Fruit fly (Drosophila melanogaster) whole organism, prepupa: ENCODE data around the gene CG42305.
A peak's percentile ranks its signal among the peaks of the same experiment; 100 is the strongest.

Experiments used
- CG10669 ChIP-seq: fragments of 200-800 bp; sonication (Bioruptor generic); optimal IDR thresholded peaks from 3 replicates; lab custom pipeline; 2018; ENCODE audit warnings: missing biosample characterization, mild to moderate bottlenecking, missing genetic modification characterization, moderate library complexity
- CG11294 ChIP-seq: fragments of 200-800 bp; sonication (Bioruptor generic); IDR thresholded peaks from 2 replicates; pipeline ENCODE4 v1.3.6; 2022; ENCODE audit warnings: missing biosample characterization, missing genetic modification characterization
- CG11762 ChIP-seq: fragments of 200-800 bp; sonication (Bioruptor generic); optimal IDR thresholded peaks from 3 replicates; lab custom pipeline; 2016; ENCODE audit warnings: missing biosample characterization, missing genetic modification characterization; ENCODE audit not compliant: insufficient read depth
- CG1621 ChIP-seq: fragments of 200-800 bp; sonication (Bioruptor generic); optimal IDR thresholded peaks from 3 replicates; lab custom pipeline; 2018; ENCODE audit warnings: missing biosample characterization, mild to moderate bottlenecking, missing genetic modification characterization
- CG31627 ChIP-seq: fragments of 200-800 bp; sonication (Bioruptor generic); optimal IDR thresholded peaks from 3 replicates; lab custom pipeline; 2016; ENCODE audit warnings: missing biosample characterization, missing genetic modification characterization
- CG32006 ChIP-seq: fragments of 200-800 bp; sonication (Bioruptor generic); optimal IDR thresholded peaks from 3 replicates; lab custom pipeline; 2017; ENCODE audit warnings: missing biosample characterization, mild to moderate bottlenecking, missing genetic modification characterization
- CG34406 ChIP-seq: fragments of 200-800 bp; sonication (Bioruptor generic); optimal IDR thresholded peaks from 3 replicates; lab custom pipeline; 2016; ENCODE audit warnings: missing biosample characterization, missing genetic modification characterization
- CG3919 ChIP-seq: fragments of 200-800 bp; sonication (Bioruptor generic); optimal IDR thresholded peaks from 3 replicates; lab custom pipeline; 2016; ENCODE audit warnings: missing biosample characterization, missing genetic modification characterization
- CG6163 ChIP-seq: fragments of 200-800 bp; sonication (Bioruptor generic); IDR thresholded peaks from 3 replicates; pipeline ENCODE4 v1.3.6; 2022; ENCODE audit warnings: missing biosample characterization, missing genetic modification characterization
- CG6276 ChIP-seq: fragments of 200-800 bp; sonication (Bioruptor generic); optimal IDR thresholded peaks from 2 replicates; lab custom pipeline; 2017; ENCODE audit warnings: missing biosample characterization, mild to moderate bottlenecking, missing genetic modification characterization
- CG8119 ChIP-seq: fragments of 200-800 bp; sonication (Bioruptor generic); IDR thresholded peaks from 3 replicates; pipeline ENCODE4 v1.3.6; 2022; ENCODE audit warnings: missing biosample characterization, missing genetic modification characterization
- CG8319 ChIP-seq: fragments of 200-800 bp; sonication (Bioruptor generic); optimal IDR thresholded peaks from 3 replicates; lab custom pipeline; 2016; ENCODE audit warnings: missing biosample characterization, missing genetic modification characterization
- Eip75B ChIP-seq: fragments of 200-800 bp; sonication (Bioruptor generic); optimal IDR thresholded peaks from 3 replicates; lab custom pipeline; 2016; ENCODE audit warnings: missing biosample characterization, missing genetic modification characterization
- Eip93F ChIP-seq: fragments of 200-800 bp; sonication (Bioruptor generic); optimal IDR thresholded peaks from 2 replicates; lab custom pipeline; 2016; ENCODE audit warnings: missing biosample characterization, mild to moderate bottlenecking, missing genetic modification characterization
- Ets21C ChIP-seq: fragments of 200-800 bp; sonication (Bioruptor generic); optimal IDR thresholded peaks from 3 replicates; lab custom pipeline; 2016; ENCODE audit warnings: missing biosample characterization, missing genetic modification characterization
- Gug ChIP-seq: fragments of 200-800 bp; sonication (Bioruptor generic); IDR thresholded peaks from 2 replicates; pipeline ENCODE4 v1.3.6; 2022; ENCODE audit warnings: missing biosample characterization, missing genetic modification characterization
- Hr38 ChIP-seq: sonication (Bioruptor generic); optimal IDR thresholded peaks from 2 replicates; lab custom pipeline; 2016; ENCODE audit warnings: missing biosample characterization, missing genetic modification characterization
- Hr39 ChIP-seq: fragments of 200-800 bp; sonication (Bioruptor generic); optimal IDR thresholded peaks from 2 replicates; lab custom pipeline; 2016; ENCODE audit warnings: missing biosample characterization, missing genetic modification characterization
- Met ChIP-seq: fragments of 200-800 bp; sonication (Bioruptor generic); optimal IDR thresholded peaks from 3 replicates; lab custom pipeline; 2016; ENCODE audit warnings: missing biosample characterization, missing genetic modification characterization
- OdsH ChIP-seq: fragments of 200-800 bp; sonication (Bioruptor generic); optimal IDR thresholded peaks from 3 replicates; lab custom pipeline; 2016; ENCODE audit warnings: missing biosample characterization, missing genetic modification characterization
- Smox ChIP-seq: fragments of 200-800 bp; sonication (Bioruptor generic); optimal IDR thresholded peaks from 3 replicates; lab custom pipeline; 2016; ENCODE audit warnings: missing biosample characterization, missing genetic modification characterization
- Sox102F ChIP-seq: fragments of 200-800 bp; sonication (Bioruptor generic); optimal IDR thresholded peaks from 2 replicates; lab custom pipeline; 2016; ENCODE audit warnings: missing biosample characterization, mild to moderate bottlenecking, missing genetic modification characterization
- Sox14 ChIP-seq: fragments of 200-800 bp; sonication (Bioruptor generic); optimal IDR thresholded peaks from 3 replicates; lab custom pipeline; 2016; ENCODE audit warnings: missing biosample characterization, missing genetic modification characterization
- achi ChIP-seq: fragments of 200-800 bp; sonication (Bioruptor generic); optimal IDR thresholded peaks from 3 replicates; lab custom pipeline; 2016; ENCODE audit warnings: missing biosample characterization, missing genetic modification characterization
- acj6 ChIP-seq: fragments of 200-800 bp; sonication (Bioruptor generic); optimal IDR thresholded peaks from 3 replicates; lab custom pipeline; 2016; ENCODE audit warnings: missing biosample characterization, missing genetic modification characterization
- dac ChIP-seq: fragments of 200-800 bp; sonication (Bioruptor generic); optimal IDR thresholded peaks from 2 replicates; lab custom pipeline; 2017; ENCODE audit warnings: missing biosample characterization, mild to moderate bottlenecking, missing genetic modification characterization
- eg ChIP-seq: fragments of 200-800 bp; sonication (Bioruptor generic); IDR thresholded peaks from 3 replicates; pipeline ENCODE4 v1.3.6; 2022; ENCODE audit warnings: missing biosample characterization, missing genetic modification characterization
- esn ChIP-seq: fragments of 200-800 bp; sonication (Bioruptor generic); optimal IDR thresholded peaks from 2 replicates; lab custom pipeline; 2016; ENCODE audit warnings: missing biosample characterization, mild to moderate bottlenecking, missing genetic modification characterization, moderate library complexity
- fkh ChIP-seq: fragments of 200-800 bp; sonication (Bioruptor generic); optimal IDR thresholded peaks from 3 replicates; lab custom pipeline; 2017; ENCODE audit warnings: missing biosample characterization, mild to moderate bottlenecking, missing genetic modification characterization, moderate library complexity
- lz ChIP-seq: fragments of 200-800 bp; sonication (Bioruptor generic); optimal IDR thresholded peaks from 3 replicates; lab custom pipeline; 2016; ENCODE audit warnings: missing biosample characterization, missing genetic modification characterization
- net ChIP-seq: fragments of 200-800 bp; sonication (Bioruptor generic); optimal IDR thresholded peaks from 3 replicates; lab custom pipeline; 2016; ENCODE audit warnings: missing biosample characterization, missing genetic modification characterization
- ss ChIP-seq, 2 experiments: fragments of 200-800 bp; sonication (Bioruptor generic); optimal IDR thresholded peaks; 2 replicates in 1 of 2; 3 replicates in 1 of 2; lab custom pipeline; 2017 to 2018; ENCODE audit warnings: mild to moderate bottlenecking in 2 of 2, missing biosample characterization in 2 of 2, missing genetic modification characterization in 2 of 2, moderate library complexity in 1 of 2
- topi ChIP-seq: fragments of 200-800 bp; sonication (Bioruptor generic); optimal IDR thresholded peaks from 3 replicates; lab custom pipeline; 2016; ENCODE audit warnings: missing biosample characterization, missing genetic modification characterization
- vri ChIP-seq: fragments of 200-800 bp; sonication (Bioruptor generic); optimal IDR thresholded peaks from 3 replicates; lab custom pipeline; 2016; ENCODE audit warnings: missing biosample characterization, mild to moderate bottlenecking, missing genetic modification characterization

The CG42305 gene

dm6 chr2L:18839143-18839872 is 26.9 kb downstream of the CG42305 start, which contains the start of gene CG10600 (continued):
- no peak for TF ChIP-seq Smox (GFP tag; lab: Kevin White, UChicago)
- peak; percentile 82 for TF ChIP-seq Sox102F (GFP tag; lab: Kevin White, UChicago)
- TF ChIP-seq CG8119 (GFP tag; lab: Robert Waterston, UW): 0 out of 3 replicates have a peak, but pooled peaks have one; percentile 15
- peak; percentile 55 for TF ChIP-seq dac (GFP tag; lab: Kevin White, UChicago)
- peak; percentile 59 for TF ChIP-seq OdsH
- TF ChIP-seq topi (GFP tag; lab: Kevin White, UChicago): peak; percentile 76
- peak; percentile 51 for TF ChIP-seq CG1621
- TF ChIP-seq lz: peak; percentile 80
- TF ChIP-seq CG8319: peak; percentile 53
- TF ChIP-seq CG6163 (GFP tag; lab: Robert Waterston, UW): peak; percentile 63; the same call in 2 of the 3 replicates
- TF ChIP-seq vri (GFP tag; lab: Kevin White, UChicago): no peak
- no peak for TF ChIP-seq Gug (GFP tag; lab: Robert Waterston, UW)
- no peak for TF ChIP-seq CG11762 (GFP tag; lab: Kevin White, UChicago)
- 0 out of 2 replicates have a peak, but pooled peaks have one; percentile 17 for TF ChIP-seq CG11294 (GFP tag; lab: Robert Waterston, UW)
- peak; percentile 65 to 73 for TF ChIP-seq ss (GFP tag; optimal IDR thresholded peaks at IDR 0.05; lab: Kevin White, UChicago)
- TF ChIP-seq CG34406: peak; percentile 50
- TF ChIP-seq CG6276 (GFP tag; lab: Kevin White, UChicago): no peak
- no peak for TF ChIP-seq CG32006 (GFP tag; lab: Kevin White, UChicago)
- TF ChIP-seq CG31627 (GFP tag; lab: Kevin White, UChicago): peak; percentile 85
- TF ChIP-seq esn (GFP tag; lab: Kevin White, UChicago): peak; percentile 86
- TF ChIP-seq fkh: peak; percentile 77
- TF ChIP-seq achi: peak; percentile 66
- no peak for TF ChIP-seq acj6 (GFP tag; lab: Kevin White, UChicago)

dm6 chr2L:18841210-18841609 is 28.8 kb downstream of the CG42305 start, which contains the start of gene CG31752:
Gene CG31752 (minus strand): TSS chr2L:18841310.
- no peak for TF ChIP-seq CG34406
- no peak for TF ChIP-seq Hr38 (GFP tag; lab: Kevin White, UChicago)
- no peak for TF ChIP-seq Sox14 (GFP tag; lab: Kevin White, UChicago)
- TF ChIP-seq Ets21C: no peak
- no peak for TF ChIP-seq net (GFP tag; lab: Kevin White, UChicago)
- no peak for TF ChIP-seq achi
- no peak for TF ChIP-seq topi (GFP tag; lab: Kevin White, UChicago)
- TF ChIP-seq eg (GFP tag; lab: Robert Waterston, UW): no peak
- TF ChIP-seq CG10669 (GFP tag; lab: Kevin White, UChicago): no peak

dm6 chr2L:18843560-18843959 is 31.1 kb downstream of the CG42305 start:
- TF ChIP-seq esn (GFP tag; lab: Kevin White, UChicago) (peak; percentile 62), Met (GFP tag; lab: Kevin White, UChicago) (peak; percentile 41), CG11762 (GFP tag; lab: Kevin White, UChicago) (no peak), lz (peak; percentile 48), Sox102F (GFP tag; lab: Kevin White, UChicago) (peak; percentile 35), CG31627 (GFP tag; lab: Kevin White, UChicago) (peak; percentile 38), Hr39 (GFP tag; lab: Kevin White, UChicago) (peak; percentile 52), vri (GFP tag; lab: Kevin White, UChicago) (peak; percentile 64), Eip93F (no peak)

dm6 chr2L:18844479-18844878 is 32.0 kb downstream of the CG42305 start, which contains the start of gene CG33120:
Gene CG33120 (minus strand): TSS chr2L:18844579.
- TF ChIP-seq Hr38 (GFP tag; lab: Kevin White, UChicago) (no peak), Eip75B (GFP tag; lab: Kevin White, UChicago) (no peak), CG3919 (GFP tag; lab: Kevin White, UChicago) (no peak), net (GFP tag; lab: Kevin White, UChicago) (no peak)
